Fruit fly (Drosophila melanogaster): ENCODE data around the gene CG15638.
A peak's percentile ranks its signal among the peaks of the same experiment; 100 is the strongest.

dm6 chr2L:13513033-13513330 is 22.6 kb downstream of the CG15638 start:
- peak; percentile 60 for TF ChIP-seq h (optimal IDR thresholded peaks at IDR 0.05)
- no peak for TF ChIP-seq psq (optimal IDR thresholded peaks at IDR 0.05)
- no peak for TF ChIP-seq Myc (optimal IDR thresholded peaks at IDR 0.05)

All from Kc167 (cell line).